Worm (Caenorhabditis elegans) whole organism, L3 larva: ENCODE data around the gene nlp-43.

Experiments used
- ceh-82 ChIP-seq: fragments of 150-350 bp; optimal IDR thresholded peaks from 2 replicates; lab custom pipeline; 2014; ENCODE audit warnings: missing biosample characterization, missing genetic modification characterization
- ceh-9 ChIP-seq: sonication (generic microtip); optimal IDR thresholded peaks from 2 replicates; lab custom pipeline; 2018; ENCODE audit warnings: missing biosample characterization, missing genetic modification characterization
- elt-3 ChIP-seq, 3 experiments: fragments of 150-350 bp in 1 of 3; sonication (generic microtip) in 2 of 3; optimal IDR thresholded peaks; 2 replicates in 2 of 3; 4 replicates in 1 of 3; lab custom pipeline; 2014 to 2017; ENCODE audit warnings: missing biosample characterization in 3 of 3, missing genetic modification characterization in 3 of 3
- fos-1 ChIP-seq: fragments of 150-350 bp; optimal IDR thresholded peaks from 2 replicates; lab custom pipeline; 2014; ENCODE audit warnings: missing biosample characterization, missing genetic modification characterization
- nhr-11 ChIP-seq: fragments of 150-350 bp; optimal IDR thresholded peaks from 2 replicates; lab custom pipeline; 2014; ENCODE audit warnings: missing biosample characterization, missing genetic modification characterization
- nhr-237 ChIP-seq: fragments of 150-350 bp; optimal IDR thresholded peaks from 2 replicates; lab custom pipeline; 2014; ENCODE audit warnings: missing biosample characterization, missing genetic modification characterization
- skn-1 ChIP-seq: fragments of 150-350 bp; optimal IDR thresholded peaks from 2 replicates; lab custom pipeline; 2014; ENCODE audit warnings: missing biosample characterization, missing genetic modification characterization
- snpc-4 ChIP-seq: fragments of 150-350 bp; optimal IDR thresholded peaks from 2 replicates; lab custom pipeline; 2014; ENCODE audit warnings: missing biosample characterization, missing genetic modification characterization
- unc-62 ChIP-seq: fragments of 150-350 bp; sonication (generic microtip); optimal IDR thresholded peaks from 4 replicates; lab custom pipeline; 2014; ENCODE audit warnings: missing biosample characterization, missing genetic modification reagents, missing genetic modification characterization

- TF ChIP-seq ceh-82 (tag; lab: Kevin White, UChicago): peak; percentile 87
- peak; percentile 96 for TF ChIP-seq skn-1 (tag; lab: Kevin White, UChicago)
- peak; percentile 60 for TF ChIP-seq unc-62
- TF ChIP-seq nhr-11 (tag; lab: Kevin White, UChicago): peak; percentile 91
- TF ChIP-seq fos-1 (tag; lab: Kevin White, UChicago): peak; percentile 82
- TF ChIP-seq ceh-9 (tag; lab: Kevin White, UChicago): no peak
- TF ChIP-seq snpc-4 (tag; lab: Kevin White, UChicago): peak; percentile 95
- TF ChIP-seq elt-3 (tag; optimal IDR thresholded peaks at IDR 0.05; lab: Kevin White, UChicago): peak; percentile 5 to 73 (median 6)
- no peak for TF ChIP-seq nhr-237
Measured at ce11 chrIII:5018116-5018689, 24.0 kb upstream of the nlp-43 start, which contains the start of gene wip-1.
